Fruit fly (Drosophila melanogaster) whole organism, embryonic: Measurements from ENCODE around the gene Cp16.

Experiments
- Antp ChIP-seq: fragments of 200-800 bp; sonication (Bioruptor generic); optimal IDR thresholded peaks from 3 replicates; lab custom pipeline; 2016; ENCODE audit warnings: missing biosample characterization, missing genetic modification characterization
- Atf-2 ChIP-seq: fragments of 200-800 bp; sonication (Bioruptor generic); optimal IDR thresholded peaks from 2 replicates; lab custom pipeline; 2016; ENCODE audit warnings: missing biosample characterization, missing genetic modification characterization
- BEAF-32 ChIP-seq: fragments of 200-800 bp; sonication (Bioruptor generic); optimal IDR thresholded peaks from 3 replicates; lab custom pipeline; 2017; ENCODE audit warnings: missing biosample characterization, missing genetic modification characterization, mild to moderate bottlenecking, moderate library complexity, missing genetic modification reagents
- CG1024 ChIP-seq: fragments of 200-800 bp; sonication (Bioruptor generic); IDR thresholded peaks from 2 replicates; pipeline ENCODE4 v1.3.6; 2022; ENCODE audit warnings: missing biosample characterization, missing genetic modification characterization
- CG10274 ChIP-seq: fragments of 200-800 bp; sonication (Bioruptor generic); optimal IDR thresholded peaks from 3 replicates; lab custom pipeline; 2017; ENCODE audit warnings: missing biosample characterization, mild to moderate bottlenecking, missing genetic modification characterization
- CG11398 ChIP-seq: fragments of 200-800 bp; sonication (Bioruptor generic); optimal IDR thresholded peaks from 2 replicates; lab custom pipeline; 2016; ENCODE audit warnings: missing biosample characterization, missing genetic modification characterization
- CG11560 ChIP-seq: fragments of 200-800 bp; sonication (Bioruptor generic); IDR thresholded peaks from 3 replicates; pipeline ENCODE4 v1.3.6; 2022; ENCODE audit warnings: missing biosample characterization, missing genetic modification characterization
- CG11696 ChIP-seq: fragments of 200-800 bp; sonication (Bioruptor generic); IDR thresholded peaks from 2 replicates; pipeline ENCODE4 v1.3.6; 2022; ENCODE audit warnings: missing biosample characterization, missing genetic modification characterization
- CG12659 ChIP-seq: fragments of 200-800 bp; sonication (Bioruptor generic); optimal IDR thresholded peaks from 3 replicates; lab custom pipeline; 2017; ENCODE audit warnings: mild to moderate bottlenecking, missing biosample characterization, missing genetic modification reagents, missing genetic modification characterization
- CG13287 ChIP-seq: fragments of 200-800 bp; sonication (Bioruptor generic); IDR thresholded peaks from 2 replicates; pipeline ENCODE4 v1.3.6; 2022; ENCODE audit warnings: missing biosample characterization, missing genetic modification characterization; ENCODE audit not compliant: partially characterized antibody
- CG15269 ChIP-seq: fragments of 200-800 bp; sonication (Bioruptor generic); optimal IDR thresholded peaks from 2 replicates; lab custom pipeline; 2018; ENCODE audit warnings: missing biosample characterization, mild to moderate bottlenecking, missing genetic modification characterization, moderate library complexity
- CG16813 ChIP-seq: fragments of 200-800 bp; sonication (Bioruptor generic); IDR thresholded peaks from 3 replicates; pipeline ENCODE4 v1.3.6; 2022; ENCODE audit warnings: missing biosample characterization, missing genetic modification characterization; ENCODE audit not compliant: partially characterized antibody
- CG18599 ChIP-seq: fragments of 200-800 bp; sonication (Bioruptor generic); optimal IDR thresholded peaks from 3 replicates; lab custom pipeline; 2017; ENCODE audit warnings: missing biosample characterization, missing genetic modification characterization, mild to moderate bottlenecking, moderate library complexity, missing genetic modification reagents
- CG18619 ChIP-seq: fragments of 200-800 bp; sonication (Bioruptor generic); optimal IDR thresholded peaks from 3 replicates; lab custom pipeline; 2017; ENCODE audit warnings: missing biosample characterization, mild to moderate bottlenecking, missing genetic modification characterization
- CG2875 ChIP-seq: fragments of 200-800 bp; sonication (Bioruptor generic); optimal IDR thresholded peaks from 2 replicates; lab custom pipeline; 2017; ENCODE audit warnings: missing biosample characterization, mild to moderate bottlenecking, missing genetic modification characterization, missing genetic modification reagents
- CG31365 ChIP-seq: fragments of 200-800 bp; sonication (Bioruptor generic); optimal IDR thresholded peaks from 2 replicates; lab custom pipeline; 2018; ENCODE audit warnings: missing biosample characterization, mild to moderate bottlenecking, missing genetic modification characterization
- CG32532 ChIP-seq: fragments of 200-800 bp; sonication (Bioruptor generic); IDR thresholded peaks from 2 replicates; pipeline ENCODE4 v1.3.6; 2022; ENCODE audit warnings: missing biosample characterization, missing genetic modification characterization
- CG43689 ChIP-seq: fragments of 200-800 bp; sonication (Bioruptor generic); IDR thresholded peaks from 2 replicates; pipeline ENCODE4 v1.3.6; 2022; ENCODE audit warnings: missing biosample characterization, missing genetic modification characterization
- CG4424 ChIP-seq: fragments of 200-800 bp; sonication (Bioruptor generic); optimal IDR thresholded peaks from 3 replicates; lab custom pipeline; 2016; ENCODE audit warnings: missing biosample characterization, missing genetic modification characterization
- CG6272 ChIP-seq: fragments of 200-800 bp; sonication (Bioruptor generic); IDR thresholded peaks from 2 replicates; pipeline ENCODE4 v1.3.6; 2022; ENCODE audit warnings: missing biosample characterization, missing genetic modification characterization
- CG7745 ChIP-seq: fragments of 200-800 bp; sonication (Bioruptor generic); optimal IDR thresholded peaks from 2 replicates; lab custom pipeline; 2018; ENCODE audit warnings: missing biosample characterization, mild to moderate bottlenecking, missing genetic modification characterization, moderate library complexity
- CG7928 ChIP-seq: fragments of 200-800 bp; sonication (Bioruptor generic); optimal IDR thresholded peaks from 2 replicates; lab custom pipeline; 2017; ENCODE audit warnings: missing biosample characterization, mild to moderate bottlenecking, missing genetic modification characterization
- CG8924 ChIP-seq: fragments of 200-800 bp; optimal IDR thresholded peaks from 3 replicates; lab custom pipeline; 2019; ENCODE audit warnings: missing biosample characterization, mild to moderate bottlenecking, missing genetic modification characterization, moderate library complexity
- CHES-1-like ChIP-seq: fragments of 200-800 bp; sonication (Bioruptor generic); optimal IDR thresholded peaks from 2 replicates; lab custom pipeline; 2016; ENCODE audit warnings: missing biosample characterization, missing genetic modification characterization
- Camta ChIP-seq: fragments of 200-800 bp; sonication (Bioruptor generic); optimal IDR thresholded peaks from 2 replicates; lab custom pipeline; 2016; ENCODE audit warnings: missing biosample characterization, missing genetic modification characterization
- Dbx ChIP-seq: fragments of 200-800 bp; sonication (Bioruptor generic); IDR thresholded peaks from 3 replicates; pipeline ENCODE4 v1.3.6; 2022; ENCODE audit warnings: missing biosample characterization, missing genetic modification characterization
- Dip2 ChIP-seq: fragments of 200-800 bp; sonication (Bioruptor generic); IDR thresholded peaks from 2 replicates; pipeline ENCODE4 v1.3.6; 2022; ENCODE audit warnings: missing biosample characterization, missing genetic modification characterization
- Fer2 ChIP-seq: fragments of 200-800 bp; sonication (Bioruptor generic); optimal IDR thresholded peaks from 2 replicates; lab custom pipeline; 2018; ENCODE audit warnings: missing biosample characterization, mild to moderate bottlenecking, missing genetic modification characterization, moderate library complexity
- HLHmδ ChIP-seq: fragments of 200-800 bp; sonication (Bioruptor generic); optimal IDR thresholded peaks from 2 replicates; lab custom pipeline; 2018; ENCODE audit warnings: missing biosample characterization, mild to moderate bottlenecking, missing genetic modification characterization, moderate library complexity
- Lim3 ChIP-seq: fragments of 200-800 bp; sonication (Bioruptor generic); IDR thresholded peaks from 2 replicates; pipeline ENCODE4 v1.3.6; 2022; ENCODE audit warnings: missing biosample characterization, missing genetic modification characterization
- Lpt ChIP-seq: fragments of >200 bp; optimal IDR thresholded peaks from 2 replicates; lab custom pipeline; 2018; ENCODE audit warnings: missing biosample characterization, missing genetic modification characterization
- Neu2 ChIP-seq: fragments of 200-800 bp; sonication (Bioruptor generic); optimal IDR thresholded peaks from 3 replicates; lab custom pipeline; 2016; ENCODE audit warnings: missing biosample characterization, missing genetic modification characterization, borderline replicate concordance
- Rfx ChIP-seq: fragments of 200-800 bp; sonication (Bioruptor generic); IDR thresholded peaks from 2 replicates; pipeline ENCODE4 v1.3.6; 2022; ENCODE audit warnings: missing biosample characterization, missing genetic modification characterization
- abd-A ChIP-seq: fragments of 200-800 bp; sonication (Bioruptor generic); optimal IDR thresholded peaks from 3 replicates; lab custom pipeline; 2019; ENCODE audit warnings: missing biosample characterization, mild to moderate bottlenecking, missing genetic modification characterization, moderate library complexity
- ap ChIP-seq: fragments of 200-800 bp; sonication (Bioruptor generic); IDR thresholded peaks from 2 replicates; pipeline ENCODE4 v1.3.6; 2022; ENCODE audit warnings: missing biosample characterization, missing genetic modification characterization
- az2 ChIP-seq: fragments of 200-800 bp; sonication (Bioruptor generic); optimal IDR thresholded peaks from 3 replicates; lab custom pipeline; 2016; ENCODE audit warnings: missing biosample characterization, missing genetic modification characterization
- cas ChIP-seq: fragments of 200-800 bp; sonication (Bioruptor generic); IDR thresholded peaks from 2 replicates; pipeline ENCODE4 v1.3.6; 2022; ENCODE audit warnings: missing biosample characterization, missing genetic modification characterization
- cwo ChIP-seq: fragments of 200-800 bp; sonication (Bioruptor generic); optimal IDR thresholded peaks from 3 replicates; lab custom pipeline; 2017; ENCODE audit warnings: missing biosample characterization, missing genetic modification characterization, mild to moderate bottlenecking, moderate library complexity, missing genetic modification reagents
- hbn ChIP-seq: fragments of 200-800 bp; sonication (Bioruptor generic); IDR thresholded peaks from 2 replicates; pipeline ENCODE4 v1.3.6; 2022; ENCODE audit warnings: missing biosample characterization, missing genetic modification characterization; ENCODE audit not compliant: partially characterized antibody
- lmd ChIP-seq: fragments of 200-800 bp; sonication (Bioruptor generic); IDR thresholded peaks from 2 replicates; pipeline ENCODE4 v1.3.6; 2022; ENCODE audit warnings: missing biosample characterization, missing genetic modification characterization
- mam ChIP-seq: fragments of 200-800 bp; sonication (Bioruptor generic); optimal IDR thresholded peaks from 3 replicates; lab custom pipeline; 2016; ENCODE audit warnings: missing biosample characterization, missing genetic modification characterization
- mld ChIP-seq: fragments of 200-800 bp; sonication (Bioruptor generic); IDR thresholded peaks from 3 replicates; pipeline ENCODE4 v1.3.6; 2022; ENCODE audit warnings: missing biosample characterization, missing genetic modification characterization; ENCODE audit not compliant: partially characterized antibody
- pita ChIP-seq: fragments of 200-800 bp; sonication (Bioruptor generic); optimal IDR thresholded peaks from 2 replicates; lab custom pipeline; 2017; ENCODE audit warnings: missing biosample characterization, mild to moderate bottlenecking, missing genetic modification characterization
- pros ChIP-seq: fragments of 200-800 bp; sonication (Bioruptor generic); optimal IDR thresholded peaks from 3 replicates; lab custom pipeline; 2019; ENCODE audit warnings: missing biosample characterization, mild to moderate bottlenecking, missing genetic modification characterization, moderate library complexity
- psq ChIP-seq: fragments of 200-800 bp; sonication (Bioruptor generic); optimal IDR thresholded peaks from 2 replicates; lab custom pipeline; 2017; ENCODE audit warnings: missing biosample characterization, missing genetic modification characterization
- sens-2 ChIP-seq: fragments of 200-800 bp; sonication (Bioruptor generic); IDR thresholded peaks from 2 replicates; pipeline ENCODE4 v1.3.6; 2022; ENCODE audit warnings: missing biosample characterization, missing genetic modification characterization
- sim ChIP-seq: fragments of 200-800 bp; sonication (Bioruptor generic); IDR thresholded peaks from 2 replicates; pipeline ENCODE4 v1.3.6; 2022; ENCODE audit warnings: missing biosample characterization, missing genetic modification characterization
- sug ChIP-seq: fragments of 200-800 bp; optimal IDR thresholded peaks from 2 replicates; lab custom pipeline; 2019; ENCODE audit warnings: missing biosample characterization, mild to moderate bottlenecking, missing genetic modification characterization, moderate library complexity
- tna ChIP-seq: fragments of 200-800 bp; sonication (Bioruptor generic); IDR thresholded peaks from 2 replicates; pipeline ENCODE4 v1.3.6; 2022; ENCODE audit warnings: missing biosample characterization, missing genetic modification characterization; ENCODE audit not compliant: partially characterized antibody
- ttk ChIP-seq: fragments of 200-800 bp; sonication (Bioruptor generic); IDR thresholded peaks from 2 replicates; pipeline ENCODE4 v2.1.2; 2022; ENCODE audit warnings: missing biosample characterization, missing genetic modification characterization

Cp16 gene

dm6 chr3L:8765969-8766538 lies 34.3 kb downstream of the Cp16 start (continued):
- TF ChIP-seq Fer2 = peak; percentile 59
- TF ChIP-seq CG11560 (tag; lab: Robert Waterston, UW) = peak; percentile 92
- TF ChIP-seq lmd (GFP tag; lab: Robert Waterston, UW) = peak; percentile 99
- peak; percentile 73 for TF ChIP-seq abd-A
- TF ChIP-seq CG11696 (GFP tag; lab: Robert Waterston, UW) = peak; percentile 85
- peak; percentile 94 for TF ChIP-seq cwo (GFP tag; lab: Kevin White, UChicago)
- TF ChIP-seq ap (GFP tag; lab: Robert Waterston, UW) = peak; percentile 95
- peak; percentile 86 for TF ChIP-seq CG31365 (tag; lab: Kevin White, UChicago)
- TF ChIP-seq CG12659 (GFP tag; lab: Kevin White, UChicago) = peak; percentile 99
- TF ChIP-seq Dbx (GFP tag; lab: Robert Waterston, UW) = peak; percentile 97
- TF ChIP-seq Lim3 (GFP tag; lab: Robert Waterston, UW) = peak; percentile 97
- peak; percentile 98 for TF ChIP-seq CG32532
- peak; percentile 99 for TF ChIP-seq az2
- peak; percentile 91 for TF ChIP-seq CG10274 (GFP tag; lab: Kevin White, UChicago)
- TF ChIP-seq Atf-2 (GFP tag; lab: Kevin White, UChicago) = peak; percentile 99
- TF ChIP-seq Lpt = no peak
- TF ChIP-seq tna (GFP tag; lab: Robert Waterston, UW) = no peak; the same call in 1 of the 2 replicates
- TF ChIP-seq CG18619 (GFP tag; lab: Kevin White, UChicago) = peak; percentile 99
- peak; percentile 95 for TF ChIP-seq CG43689
- peak; percentile 91 for TF ChIP-seq Camta
- peak; percentile 95 for TF ChIP-seq CG11398
- peak; percentile 90 for TF ChIP-seq sens-2 (GFP tag; lab: Robert Waterston, UW)
- peak; percentile 89 for TF ChIP-seq cas (GFP tag; lab: Robert Waterston, UW)
- TF ChIP-seq pita (GFP tag; lab: Kevin White, UChicago) = no peak
- peak; percentile 97 for TF ChIP-seq CHES-1-like (GFP tag; lab: Kevin White, UChicago)
- TF ChIP-seq CG1024 (GFP tag; lab: Robert Waterston, UW) = peak; percentile 91
- peak; percentile 59 for TF ChIP-seq CG16813 (GFP tag; lab: Robert Waterston, UW)
- peak; percentile 95 for TF ChIP-seq Antp (GFP tag; lab: Kevin White, UChicago)
- TF ChIP-seq CG15269 = peak; percentile 98
- TF ChIP-seq hbn (GFP tag; lab: Robert Waterston, UW) = no peak
- TF ChIP-seq BEAF-32 (GFP tag; lab: Kevin White, UChicago) = peak; percentile 31
- peak; percentile 96 for TF ChIP-seq CG6272 (GFP tag; lab: Robert Waterston, UW)
- peak; percentile 97 for TF ChIP-seq CG2875 (GFP tag; lab: Kevin White, UChicago)
- peak; percentile 99 for TF ChIP-seq CG8924 (tag; lab: Kevin White, UChicago)
- TF ChIP-seq CG18599 (GFP tag; lab: Kevin White, UChicago) = peak; percentile 98
- TF ChIP-seq CG4424 = peak; percentile 97
- peak; percentile 66 for TF ChIP-seq CG13287 (GFP tag; lab: Robert Waterston, UW)
- no peak for TF ChIP-seq HLHmδ
- TF ChIP-seq Dip2 (GFP tag; lab: Robert Waterston, UW) = peak; percentile 78
- peak; percentile 42 for TF ChIP-seq CG7745
- peak; percentile 91 for TF ChIP-seq mam (GFP tag; lab: Kevin White, UChicago)
- TF ChIP-seq pros = peak; percentile 93
- peak; percentile 96 for TF ChIP-seq ttk (GFP tag; lab: Robert Waterston, UW)
- TF ChIP-seq sim (GFP tag; lab: Robert Waterston, UW) = peak; percentile 92
- peak; percentile 77 for TF ChIP-seq CG7928 (GFP tag; lab: Kevin White, UChicago)
- TF ChIP-seq Rfx (GFP tag; lab: Robert Waterston, UW) = peak; percentile 98
- TF ChIP-seq mld (GFP tag; lab: Robert Waterston, UW) = peak; percentile 51; the same call in 1 of the 3 replicates
- peak; percentile 69 for TF ChIP-seq Neu2 (GFP tag; lab: Kevin White, UChicago)
- peak; percentile 83 for TF ChIP-seq psq
- TF ChIP-seq sug (tag; lab: Kevin White, UChicago) = peak; percentile 97
